Worm (Caenorhabditis elegans) whole organism, L1 larva: ENCODE data around the gene txt-2.

Source experiments
- C16A3.4 ChIP-seq: fragments of 150-350 bp; optimal IDR thresholded peaks from 2 replicates; lab custom pipeline; 2014; ENCODE audit warnings: missing biosample characterization, missing genetic modification characterization
- F16B12.6 ChIP-seq: fragments of 150-350 bp; optimal IDR thresholded peaks from 2 replicates; lab custom pipeline; 2014; ENCODE audit warnings: missing biosample characterization, missing genetic modification characterization
- aha-1 ChIP-seq: fragments of 150-350 bp; optimal IDR thresholded peaks from 2 replicates; lab custom pipeline; 2014; ENCODE audit warnings: missing biosample characterization, missing genetic modification characterization
- alr-1 ChIP-seq: fragments of 200-800 bp; sonication (Bioruptor generic); optimal IDR thresholded peaks from 2 replicates; lab custom pipeline; 2018; ENCODE audit warnings: borderline replicate concordance, mild to moderate bottlenecking, missing genetic modification characterization, missing compliant biosample characterization
- aly-2 ChIP-seq: fragments of 150-350 bp; optimal IDR thresholded peaks from 2 replicates; lab custom pipeline; 2014; ENCODE audit warnings: missing biosample characterization, missing genetic modification characterization
- ama-1 ChIP-seq: fragments of 150-350 bp; optimal IDR thresholded peaks from 2 replicates; lab custom pipeline; 2014
- ceh-63 ChIP-seq: fragments of 200-800 bp; sonication (Bioruptor generic); optimal IDR thresholded peaks from 2 replicates; lab custom pipeline; 2018; ENCODE audit warnings: mild to moderate bottlenecking, missing genetic modification characterization, missing compliant biosample characterization
- dpl-1 ChIP-seq, 3 experiments: fragments of 150-350 bp in 2 of 3; sonication (generic microtip) in 1 of 3; optimal IDR thresholded peaks; 2 replicates each; lab custom pipeline; 2014 to 2017; ENCODE audit warnings: missing biosample characterization in 3 of 3, missing genetic modification characterization in 3 of 3, missing genetic modification reagents in 3 of 3
- efl-1 ChIP-seq, 4 experiments: fragments of 150-350 bp; optimal IDR thresholded peaks in 3 of 4; peaks in 1 of 4; 1 replicate in 1 of 4; 2 replicates in 3 of 4; lab custom pipeline; 2014; ENCODE audit warnings: missing biosample characterization in 2 of 4, missing genetic modification characterization in 2 of 4, missing genetic modification reagents in 2 of 4
- efl-3 ChIP-seq: fragments of 200-800 bp; sonication (Bioruptor generic); optimal IDR thresholded peaks from 2 replicates; lab custom pipeline; 2018; ENCODE audit warnings: mild to moderate bottlenecking, missing genetic modification characterization, missing compliant biosample characterization
- egl-27 ChIP-seq, 2 experiments: fragments of 150-350 bp in 1 of 2; sonication (generic microtip); optimal IDR thresholded peaks; 3 replicates each; lab custom pipeline; 2017 to 2018; ENCODE audit warnings: missing biosample characterization in 2 of 2, missing genetic modification characterization in 2 of 2, missing genetic modification reagents in 2 of 2
- ets-5 ChIP-seq: fragments of 200-800 bp; sonication (Bioruptor generic); IDR thresholded peaks from 2 replicates; pipeline ENCODE4 v1.3.6; 2022; ENCODE audit warnings: missing genetic modification characterization, missing compliant biosample characterization
- fkh-8 ChIP-seq: sonication (generic microtip); optimal IDR thresholded peaks from 2 replicates; lab custom pipeline; 2016; ENCODE audit warnings: mild to moderate bottlenecking, missing genetic modification characterization, missing compliant biosample characterization
- fos-1 ChIP-seq: fragments of 150-350 bp; optimal IDR thresholded peaks from 2 replicates; lab custom pipeline; 2014; ENCODE audit warnings: missing biosample characterization, missing genetic modification characterization
- grh-1 ChIP-seq: fragments of 200-800 bp; sonication (Bioruptor generic); IDR thresholded peaks from 2 replicates; pipeline ENCODE4 v1.3.6; 2022; ENCODE audit warnings: missing genetic modification reagents, missing genetic modification characterization, missing compliant biosample characterization
- hlh-17 ChIP-seq: fragments of 200-800 bp; sonication (Bioruptor generic); optimal IDR thresholded peaks from 2 replicates; lab custom pipeline; 2018; ENCODE audit warnings: missing genetic modification characterization, mild to moderate bottlenecking, missing compliant biosample characterization, moderate library complexity, borderline replicate concordance
- irx-1 ChIP-seq: sonication (generic microtip); optimal IDR thresholded peaks from 2 replicates; lab custom pipeline; 2016; ENCODE audit warnings: missing genetic modification characterization, missing compliant biosample characterization
- lin-13 ChIP-seq: fragments of 150-350 bp; optimal IDR thresholded peaks from 2 replicates; lab custom pipeline; 2014; ENCODE audit warnings: missing biosample characterization, missing genetic modification reagents, missing genetic modification characterization
- lin-14 ChIP-seq: fragments of 200-800 bp; sonication (Bioruptor generic); optimal IDR thresholded peaks from 2 replicates; lab custom pipeline; 2018; ENCODE audit warnings: mild to moderate bottlenecking, missing genetic modification characterization, moderate library complexity, missing compliant biosample characterization
- mdl-1 ChIP-seq, 2 experiments: fragments of 150-350 bp; optimal IDR thresholded peaks; 2 replicates each; lab custom pipeline; 2014 to 2017; ENCODE audit warnings: missing biosample characterization in 2 of 2, missing genetic modification characterization in 2 of 2, inconsistent platforms in 1 of 2
- mef-2 ChIP-seq: fragments of 150-350 bp; optimal IDR thresholded peaks from 2 replicates; lab custom pipeline; 2014; ENCODE audit warnings: missing biosample characterization, missing genetic modification characterization
- nhr-11 ChIP-seq: fragments of 150-350 bp; optimal IDR thresholded peaks from 2 replicates; lab custom pipeline; 2014; ENCODE audit warnings: missing biosample characterization, missing genetic modification characterization
- nhr-12 ChIP-seq: sonication (generic microtip); optimal IDR thresholded peaks from 2 replicates; lab custom pipeline; 2017; ENCODE audit warnings: missing biosample characterization, missing genetic modification characterization
- nhr-20 ChIP-seq: sonication (generic microtip); optimal IDR thresholded peaks from 2 replicates; lab custom pipeline; 2016; ENCODE audit warnings: mild to moderate bottlenecking, missing genetic modification characterization, missing compliant biosample characterization
- nhr-47 ChIP-seq: sonication (generic microtip); optimal IDR thresholded peaks from 2 replicates; lab custom pipeline; 2016; ENCODE audit warnings: mild to moderate bottlenecking, missing genetic modification characterization, moderate library complexity, missing compliant biosample characterization
- nhr-71 ChIP-seq: sonication (generic microtip); optimal IDR thresholded peaks from 2 replicates; lab custom pipeline; 2016; ENCODE audit warnings: mild to moderate bottlenecking, missing genetic modification characterization, moderate library complexity, missing compliant biosample characterization
- nhr-77 ChIP-seq: fragments of 150-350 bp; optimal IDR thresholded peaks from 2 replicates; lab custom pipeline; 2014; ENCODE audit warnings: missing biosample characterization, missing genetic modification characterization
- nhr-85 ChIP-seq: sonication (generic microtip); peaks from one replicate; lab custom pipeline; 2016; ENCODE audit warnings: missing genetic modification characterization, inconsistent platforms, missing compliant biosample characterization
- nhr-90 ChIP-seq: sonication (generic microtip); optimal IDR thresholded peaks from 2 replicates; lab custom pipeline; 2016; ENCODE audit warnings: mild to moderate bottlenecking, missing genetic modification characterization, missing compliant biosample characterization; ENCODE audit not compliant: poor library complexity
- pag-3 ChIP-seq: sonication (generic microtip); optimal IDR thresholded peaks from 2 replicates; lab custom pipeline; 2017; ENCODE audit warnings: missing genetic modification characterization, mild to moderate bottlenecking, missing compliant biosample characterization, antibody characterized with exemption, borderline replicate concordance; ENCODE audit not compliant: insufficient read depth
- rnt-1 ChIP-seq: sonication (generic microtip); optimal IDR thresholded peaks from 2 replicates; lab custom pipeline; 2016; ENCODE audit warnings: mild to moderate bottlenecking, missing genetic modification characterization, moderate library complexity, missing compliant biosample characterization
- skn-1 ChIP-seq: fragments of 150-350 bp; optimal IDR thresholded peaks from 2 replicates; lab custom pipeline; 2014; ENCODE audit warnings: missing biosample characterization, missing genetic modification characterization
- sox-4 ChIP-seq: sonication (generic microtip); optimal IDR thresholded peaks from 2 replicates; lab custom pipeline; 2016; ENCODE audit warnings: missing genetic modification characterization, missing compliant biosample characterization
- sup-37 ChIP-seq: fragments of 200-800 bp; sonication (Bioruptor generic); optimal IDR thresholded peaks from 2 replicates; lab custom pipeline; 2018; ENCODE audit warnings: mild to moderate bottlenecking, missing genetic modification characterization, missing compliant biosample characterization
- unc-86 ChIP-seq: sonication (generic microtip); optimal IDR thresholded peaks from 2 replicates; lab custom pipeline; 2016; ENCODE audit warnings: missing genetic modification characterization, missing compliant biosample characterization
- unc-98 ChIP-seq: fragments of 200-800 bp; sonication (Bioruptor generic); IDR thresholded peaks from 2 replicates; pipeline ENCODE4 v1.3.6; 2022; ENCODE audit warnings: missing genetic modification characterization, missing compliant biosample characterization
- xbp-1 ChIP-seq: sonication (generic microtip); optimal IDR thresholded peaks from 2 replicates; lab custom pipeline; 2016; ENCODE audit warnings: missing genetic modification characterization, missing compliant biosample characterization
- zag-1 ChIP-seq: fragments of 150-350 bp; optimal IDR thresholded peaks from 2 replicates; lab custom pipeline; 2014; ENCODE audit warnings: missing biosample characterization, missing genetic modification characterization

The txt-2 gene

ce11 chrV:242518-242917 lies 2.2 kb upstream of the txt-2 start, which contains the start of gene R02C2.7:
R02C2.7 (minus strand) TSS chrV:242618.
- TF ChIP-seq nhr-47, result no peak
- TF ChIP-seq unc-98 (GFP tag; lab: Robert Waterston, UW), result no peak
- no peak for TF ChIP-seq hlh-17 (GFP tag; lab: Kevin White, UChicago)
- TF ChIP-seq efl-1 (optimal IDR thresholded peaks at IDR 0.05; lab: Kevin White, UChicago), result no peak
- TF ChIP-seq efl-1 (GFP tag; optimal IDR thresholded peaks at IDR 0.05 in 1 of 2; lab: Kevin White, UChicago), result peak in 1 of 2 experiments; percentile 62
- TF ChIP-seq sup-37, result no peak
- no peak for TF ChIP-seq nhr-77 (tag; lab: Kevin White, UChicago)
- no peak for TF ChIP-seq lin-13 (GFP tag; lab: Kevin White, UChicago)
- TF ChIP-seq xbp-1 (tag; lab: Kevin White, UChicago), result no peak
- TF ChIP-seq efl-3 (GFP tag; lab: Kevin White, UChicago), result no peak
- TF ChIP-seq nhr-20 (tag; lab: Kevin White, UChicago), result peak; percentile 35
- TF ChIP-seq fkh-8 (tag; lab: Kevin White, UChicago), result no peak
- no peak for TF ChIP-seq ets-5 (GFP tag; lab: Robert Waterston, UW)
- TF ChIP-seq mef-2 (tag; lab: Kevin White, UChicago), result no peak
- TF ChIP-seq, all 84 proteins: peak for 2

ce11 chrV:238094-238493 lies 2.2 kb downstream of the txt-2 start, which contains the start of gene R02C2.1:
R02C2.1 (minus strand) TSS chrV:238194.
- TF ChIP-seq lin-13 (GFP tag; lab: Kevin White, UChicago) (no peak), zag-1 (tag; lab: Kevin White, UChicago) (no peak), mdl-1 (tag; optimal IDR thresholded peaks at IDR 0.05; lab: Kevin White, UChicago) (no peak), F16B12.6 (tag; lab: Kevin White, UChicago) (no peak), unc-86 (tag; lab: Kevin White, UChicago) (no peak), skn-1 (tag; lab: Kevin White, UChicago) (no peak), rnt-1 (no peak), C16A3.4 (tag; lab: Kevin White, UChicago) (no peak), fos-1 (tag; lab: Kevin White, UChicago) (no peak), efl-3 (GFP tag; lab: Kevin White, UChicago) (no peak), ama-1 (lab: Kevin White, UChicago) (no peak), pag-3 (no peak), nhr-77 (tag; lab: Kevin White, UChicago) (no peak), nhr-71 (tag; lab: Kevin White, UChicago) (no peak), dpl-1 (GFP tag; optimal IDR thresholded peaks at IDR 0.05; lab: Kevin White, UChicago) (no peak), nhr-85 (no peak), alr-1 (no peak), nhr-12 (tag; lab: Kevin White, UChicago) (no peak)

ce11 chrV:237012-237411 lies 3.3 kb downstream of the txt-2 start:
- TF ChIP-seq unc-98 (GFP tag; lab: Robert Waterston, UW), result no peak
- no peak for TF ChIP-seq F16B12.6 (tag; lab: Kevin White, UChicago)
- TF ChIP-seq unc-86 (tag; lab: Kevin White, UChicago), result no peak
- no peak for TF ChIP-seq alr-1
- TF ChIP-seq nhr-12 (tag; lab: Kevin White, UChicago), result no peak
- no peak for TF ChIP-seq lin-14 (GFP tag; lab: Kevin White, UChicago)
- no peak for TF ChIP-seq irx-1 (tag; lab: Kevin White, UChicago)
- no peak for TF ChIP-seq sox-4 (tag; lab: Kevin White, UChicago)
- TF ChIP-seq nhr-11 (tag; lab: Kevin White, UChicago), result no peak
- TF ChIP-seq aly-2 (tag; lab: Kevin White, UChicago), result no peak
- TF ChIP-seq ceh-63, result no peak
- TF ChIP-seq egl-27 (tag; optimal IDR thresholded peaks at IDR 0.05; lab: Kevin White, UChicago), result no peak
- TF ChIP-seq grh-1 (GFP tag; lab: Robert Waterston, UW), result no peak
- TF ChIP-seq lin-13 (GFP tag; lab: Kevin White, UChicago), result no peak
- TF ChIP-seq nhr-90, result no peak
- no peak for TF ChIP-seq aha-1
- TF ChIP-seq ama-1 (lab: Kevin White, UChicago), result no peak
